Fruit fly (Drosophila melanogaster) whole organism, larva: ENCODE results near the gene Alh.

Experiments
- noc ChIP-seq: fragments of 200-800 bp; sonication (Bioruptor generic); optimal IDR thresholded peaks from 3 replicates; lab custom pipeline; 2019; ENCODE audit warnings: missing biosample characterization, mild to moderate bottlenecking, missing genetic modification characterization, moderate library complexity

Alh gene

dm6 chr3R:7124109-7124639, at the start of gene Alh, which contains the start of gene CG10098:
Gene Alh, minus strand, starts transcription at chr3R:7124185.
Gene CG10098, plus strand, starts transcription at chr3R:7124548.
- peak; percentile 75 for TF ChIP-seq noc (tag; lab: Kevin White, UChicago)

dm6 chr3R:7172978-7173377, 49.0 kb upstream of the Alh start:
- no peak for TF ChIP-seq noc (tag; lab: Kevin White, UChicago)

- TF ChIP-seq noc (tag; lab: Kevin White, UChicago) = no peak
Observed at dm6 chr3R:7171384-7172099, 47.6 kb upstream of the Alh start.

dm6 chr3R:7169927-7170326, 45.9 kb upstream of the Alh start:
- TF ChIP-seq noc (tag; lab: Kevin White, UChicago) = no peak

dm6 chr3R:7162356-7163289, 38.6 kb upstream of the Alh start, which contains the start of gene sas:
Gene sas, plus strand, starts transcription at chr3R:7162808.
- TF ChIP-seq noc (tag; lab: Kevin White, UChicago) = no peak

dm6 chr3R:7159615-7160014, 35.6 kb upstream of the Alh start:
- TF ChIP-seq noc (tag; lab: Kevin White, UChicago) = no peak

- TF ChIP-seq noc (tag; lab: Kevin White, UChicago) = no peak
Observed at dm6 chr3R:7157102-7157501, 33.1 kb upstream of the Alh start.

dm6 chr3R:7154586-7155357, 30.8 kb upstream of the Alh start, which contains the start of gene MAGE:
Gene MAGE, minus strand, starts transcription at chr3R:7155180.
- TF ChIP-seq noc (tag; lab: Kevin White, UChicago) = no peak

dm6 chr3R:7150544-7151406, 26.8 kb upstream of the Alh start, which contains the start of the genes gfzf and Sas-4:
Gene gfzf, minus strand, starts transcription at chr3R:7150968.
Gene Sas-4, plus strand, starts transcription at chr3R:7151367.
- peak; percentile 39 for TF ChIP-seq noc (tag; lab: Kevin White, UChicago)

- no peak for TF ChIP-seq noc (tag; lab: Kevin White, UChicago)
Observed at dm6 chr3R:7144245-7144904, 20.4 kb upstream of the Alh start, which contains the start of the genes CG14610 and CG2656. Gene CG14610, minus strand, starts transcription at chr3R:7144295. Gene CG2656, plus strand, starts transcription at chr3R:7144724.

- no peak for TF ChIP-seq noc (tag; lab: Kevin White, UChicago)
Observed at dm6 chr3R:7142580-7142979, 18.6 kb upstream of the Alh start.

- no peak for TF ChIP-seq noc (tag; lab: Kevin White, UChicago)
Observed at dm6 chr3R:7139188-7140038, 15.4 kb upstream of the Alh start.

- TF ChIP-seq noc (tag; lab: Kevin White, UChicago) = no peak
Observed at dm6 chr3R:7138058-7138457, 14.1 kb upstream of the Alh start.
